Worm (Caenorhabditis elegans): ENCODE measurements around the gene Y39B6A.13.

Gene Y39B6A.13

ce11 chrV:19125812-19126211, 6.6 kb upstream of the Y39B6A.13 start:
- TF ChIP-seq lin-15B (tag; optimal IDR thresholded peaks at IDR 0.05) (no peak), lsy-2 (tag; optimal IDR thresholded peaks at IDR 0.05) (peak in 1 of 2 experiments; percentile 65), lim-7 (GFP tag; IDR thresholded peaks at IDR 0.05) (peak; percentile 91), F10B5.3 (tag; optimal IDR thresholded peaks at IDR 0.05) (no peak), tra-1 (GFP tag; IDR thresholded peaks at IDR 0.05) (peak; percentile 74), F37D6.2 (tag; optimal IDR thresholded peaks at IDR 0.05) (no peak), zip-2 (tag; optimal IDR thresholded peaks at IDR 0.05) (no peak), fos-1 (tag; optimal IDR thresholded peaks at IDR 0.05) (no peak), rbr-2 (tag; optimal IDR thresholded peaks at IDR 0.05) (peak; percentile 34), hif-1 (tag; optimal IDR thresholded peaks at IDR 0.05) (peak in 1 of 2 experiments; percentile 63), pha-4 (GFP tag; IDR thresholded peaks at IDR 0.05) (peak; percentile 92), pha-4 (tag; optimal IDR thresholded peaks at IDR 0.05) (no peak), egl-27 (tag; optimal IDR thresholded peaks at IDR 0.05) (no peak), dmd-8 (GFP tag; IDR thresholded peaks at IDR 0.05) (peak; percentile 83), ces-1 (GFP tag; optimal IDR thresholded peaks at IDR 0.05) (no peak), nhr-48 (tag; optimal IDR thresholded peaks at IDR 0.05) (peak; percentile 51), hmg-1.1 (GFP tag; IDR thresholded peaks at IDR 0.05) (peak; percentile 91), T20F7.1 (GFP tag; optimal IDR thresholded peaks at IDR 0.05) (peak; percentile 78), ceh-20 (GFP tag; IDR thresholded peaks at IDR 0.05) (peak; percentile 58), dpl-1 (GFP tag; optimal IDR thresholded peaks at IDR 0.05) (peak; percentile 8), nhr-25 (tag; optimal IDR thresholded peaks at IDR 0.05; ENCODE audit: borderline replicate concordance, insufficient read depth) (peak; percentile 13), arid-1 (GFP tag; conservative IDR thresholded peaks at IDR 0.05) (peak; percentile 88), daf-16 (GFP tag; optimal IDR thresholded peaks at IDR 0.05) (peak in 1 of 2 experiments; percentile 55), daf-16 (tag; optimal IDR thresholded peaks at IDR 0.05) (peak; percentile 48), F26F4.8 (GFP tag; conservative IDR thresholded peaks at IDR 0.05) (peak; percentile 78), egl-43 (GFP tag; IDR thresholded peaks at IDR 0.05) (peak; percentile 95), lin-38 (GFP tag; IDR thresholded peaks at IDR 0.05) (peak; percentile 82), zfp-3 (GFP tag; conservative IDR thresholded peaks at IDR 0.05) (peak; percentile 40; the same call in 1 of the 2 replicates), Y48G9A.11 (GFP tag; IDR thresholded peaks at IDR 0.05) (peak; percentile 83), madf-5 (GFP tag; IDR thresholded peaks at IDR 0.05) (0 out of 4 replicates have a peak, but pooled peaks have one; percentile 32 to 74), mdl-1 (tag; optimal IDR thresholded peaks at IDR 0.05) (peak in 1 of 2 experiments; percentile 15), nhr-28 (tag; optimal IDR thresholded peaks at IDR 0.05) (peak; percentile 27), madf-9 (GFP tag; conservative IDR thresholded peaks at IDR 0.05) (peak; percentile 81), ZK546.5 (tag; optimal IDR thresholded peaks at IDR 0.05) (no peak), ceh-44 (GFP tag; IDR thresholded peaks at IDR 0.05) (peak; percentile 62; the same call in 1 of the 2 replicates), mes-2 (tag; optimal IDR thresholded peaks at IDR 0.05; ENCODE audit: poor library complexity, severe bottlenecking) (peak; percentile 64), ctbp-1 (GFP tag; IDR thresholded peaks at IDR 0.05) (peak; percentile 89), fkh-10 (GFP tag; optimal IDR thresholded peaks at IDR 0.05) (no peak), hlh-30 (tag; optimal IDR thresholded peaks at IDR 0.05; ENCODE audit: insufficient read depth) (peak; percentile 89), snpc-1.2 (GFP tag; IDR thresholded peaks at IDR 0.05) (peak; percentile 69), mep-1 (tag; optimal IDR thresholded peaks at IDR 0.05) (peak; percentile 75), nhr-41 (GFP tag; IDR thresholded peaks at IDR 0.05) (0 out of 2 replicates have a peak, but pooled peaks have one; percentile 71), vab-7 (GFP tag; IDR thresholded peaks at IDR 0.05) (peak; percentile 81), D1046.2 (GFP tag; IDR thresholded peaks at IDR 0.05) (0 out of 2 replicates have a peak, but pooled peaks have one; percentile 64), lin-13 (GFP tag; optimal IDR thresholded peaks at IDR 0.05) (peak; percentile 50), nhr-111 (GFP tag; optimal IDR thresholded peaks at IDR 0.05) (peak; percentile 62), set-16 (GFP tag; IDR thresholded peaks at IDR 0.05) (peak; percentile 95), zfp-2 (tag; optimal IDR thresholded peaks at IDR 0.05) (peak; percentile 20), nhr-42 (GFP tag; IDR thresholded peaks at IDR 0.05) (no peak; the same call in 1 of the 2 replicates), dmd-6 (GFP tag; IDR thresholded peaks at IDR 0.05) (peak; percentile 73)

Measured in whole organism, L4 larva.